Fruit fly (Drosophila melanogaster) whole organism, embryonic: ENCODE results near the gene CG9855.

Experiments
- Abd-B ChIP-seq: fragments of 200-800 bp; sonication (Bioruptor generic); optimal IDR thresholded peaks from 2 replicates; lab custom pipeline; 2018; ENCODE audit warnings: missing biosample characterization, mild to moderate bottlenecking, missing genetic modification characterization, moderate library complexity
- Antp ChIP-seq: fragments of 200-800 bp; sonication (Bioruptor generic); optimal IDR thresholded peaks from 3 replicates; lab custom pipeline; 2016; ENCODE audit warnings: missing biosample characterization, missing genetic modification characterization
- Asciz ChIP-seq: fragments of 200-800 bp; sonication (Bioruptor generic); optimal IDR thresholded peaks from 2 replicates; lab custom pipeline; 2017; ENCODE audit warnings: missing biosample characterization, mild to moderate bottlenecking, missing genetic modification characterization, missing genetic modification reagents
- B-H1 ChIP-seq: fragments of 200-800 bp; sonication (Bioruptor generic); IDR thresholded peaks from 3 replicates; pipeline ENCODE4 v1.3.6; 2022; ENCODE audit warnings: missing biosample characterization, missing genetic modification characterization
- CG1024 ChIP-seq: fragments of 200-800 bp; sonication (Bioruptor generic); IDR thresholded peaks from 2 replicates; pipeline ENCODE4 v1.3.6; 2022; ENCODE audit warnings: missing biosample characterization, missing genetic modification characterization
- CG10321 ChIP-seq: fragments of 200-800 bp; sonication (Bioruptor generic); IDR thresholded peaks from 2 replicates; pipeline ENCODE4 v1.3.6; 2022; ENCODE audit warnings: missing biosample characterization, missing genetic modification characterization
- CG10565 ChIP-seq: fragments of 200-800 bp; sonication (Bioruptor generic); optimal IDR thresholded peaks from 3 replicates; lab custom pipeline; 2016; ENCODE audit warnings: missing biosample characterization, mild to moderate bottlenecking, missing genetic modification characterization
- CG10654 ChIP-seq: fragments of 200-800 bp; sonication (Bioruptor generic); optimal IDR thresholded peaks from 2 replicates; lab custom pipeline; 2016; ENCODE audit warnings: missing biosample characterization, missing genetic modification characterization
- CG17802 ChIP-seq: fragments of 200-800 bp; sonication (Bioruptor generic); optimal IDR thresholded peaks from 2 replicates; lab custom pipeline; 2018; ENCODE audit warnings: missing biosample characterization, mild to moderate bottlenecking, missing genetic modification characterization, moderate library complexity
- CG18262 ChIP-seq: fragments of 200-800 bp; optimal IDR thresholded peaks from 3 replicates; lab custom pipeline; 2019; ENCODE audit warnings: missing biosample characterization, mild to moderate bottlenecking, missing genetic modification characterization, moderate library complexity
- CG2116 ChIP-seq: fragments of 200-800 bp; sonication (Bioruptor generic); optimal IDR thresholded peaks from 3 replicates; lab custom pipeline; 2018; ENCODE audit warnings: missing biosample characterization, mild to moderate bottlenecking, missing genetic modification characterization
- CG31224 ChIP-seq: fragments of 200-800 bp; sonication (Bioruptor generic); IDR thresholded peaks from 2 replicates; pipeline ENCODE4 v1.3.6; 2022; ENCODE audit warnings: missing biosample characterization, missing genetic modification characterization
- CG6272 ChIP-seq: fragments of 200-800 bp; sonication (Bioruptor generic); IDR thresholded peaks from 2 replicates; pipeline ENCODE4 v1.3.6; 2022; ENCODE audit warnings: missing biosample characterization, missing genetic modification characterization
- CG7556 ChIP-seq: fragments of 200-800 bp; sonication (Bioruptor generic); optimal IDR thresholded peaks from 2 replicates; lab custom pipeline; 2017; ENCODE audit warnings: missing biosample characterization, mild to moderate bottlenecking, missing genetic modification characterization
- CG7839 ChIP-seq: fragments of 200-800 bp; sonication (Bioruptor generic); optimal IDR thresholded peaks from 3 replicates; lab custom pipeline; 2018; ENCODE audit warnings: missing biosample characterization, mild to moderate bottlenecking, missing genetic modification characterization, moderate library complexity
- CG7987 ChIP-seq: fragments of 200-800 bp; sonication (Bioruptor generic); optimal IDR thresholded peaks from 2 replicates; lab custom pipeline; 2018; ENCODE audit warnings: missing biosample characterization, mild to moderate bottlenecking, missing genetic modification characterization, moderate library complexity
- CG8290 ChIP-seq, 3 experiments: fragments of 200-800 bp; sonication (Bioruptor generic); optimal IDR thresholded peaks; 2 replicates each; lab custom pipeline; 2016 to 2019; ENCODE audit warnings: missing biosample characterization in 3 of 3, missing genetic modification characterization in 3 of 3, mild to moderate bottlenecking in 2 of 3, moderate library complexity in 1 of 3
- CG8944 ChIP-seq: fragments of 200-800 bp; sonication (Bioruptor generic); optimal IDR thresholded peaks from 3 replicates; lab custom pipeline; 2016; ENCODE audit warnings: missing biosample characterization, missing genetic modification characterization
- CG9817 ChIP-seq: fragments of 200-800 bp; sonication (Bioruptor generic); optimal IDR thresholded peaks from 2 replicates; lab custom pipeline; 2018; ENCODE audit warnings: missing biosample characterization, mild to moderate bottlenecking, missing genetic modification characterization, moderate library complexity
- CG9932 ChIP-seq: fragments of 200-800 bp; sonication (Bioruptor generic); IDR thresholded peaks from 2 replicates; pipeline ENCODE4 v1.3.6; 2022; ENCODE audit warnings: missing biosample characterization, missing genetic modification characterization
- CrebB ChIP-seq: fragments of 200-800 bp; sonication (Bioruptor generic); optimal IDR thresholded peaks from 3 replicates; lab custom pipeline; 2018; ENCODE audit warnings: missing biosample characterization, mild to moderate bottlenecking, missing genetic modification characterization
- Dip3 ChIP-seq: fragments of 200-800 bp; sonication (Bioruptor generic); optimal IDR thresholded peaks from 3 replicates; lab custom pipeline; 2016; ENCODE audit warnings: missing biosample characterization, missing genetic modification characterization
- Dp ChIP-seq: fragments of 200-800 bp; sonication (Bioruptor generic); optimal IDR thresholded peaks from 2 replicates; lab custom pipeline; 2018; ENCODE audit warnings: missing biosample characterization, mild to moderate bottlenecking, missing genetic modification characterization, moderate library complexity
- E2f1 ChIP-seq: fragments of 200-800 bp; sonication (Bioruptor generic); IDR thresholded peaks from 2 replicates; pipeline ENCODE4 v1.3.6; 2022; ENCODE audit warnings: missing biosample characterization, missing genetic modification characterization
- H2.0 ChIP-seq: fragments of 200-800 bp; sonication (Bioruptor generic); IDR thresholded peaks from 2 replicates; pipeline ENCODE4 v1.3.6; 2022; ENCODE audit warnings: missing biosample characterization, missing genetic modification characterization
- HLH54F ChIP-seq: fragments of 200-800 bp; sonication (Bioruptor generic); optimal IDR thresholded peaks from 3 replicates; lab custom pipeline; 2016; ENCODE audit warnings: missing biosample characterization, missing genetic modification characterization
- Hey ChIP-seq: fragments of 200-800 bp; sonication (Bioruptor generic); optimal IDR thresholded peaks from 3 replicates; lab custom pipeline; 2018; ENCODE audit warnings: missing biosample characterization, mild to moderate bottlenecking, missing genetic modification characterization
- MTF-1 ChIP-seq: fragments of 200-800 bp; sonication (Bioruptor generic); optimal IDR thresholded peaks from 2 replicates; lab custom pipeline; 2018; ENCODE audit warnings: missing biosample characterization, mild to moderate bottlenecking, missing genetic modification characterization, borderline replicate concordance
- Ptx1 ChIP-seq: fragments of 200-800 bp; sonication (Bioruptor generic); IDR thresholded peaks from 2 replicates; pipeline ENCODE4 v1.3.6; 2022; ENCODE audit warnings: missing biosample characterization, missing genetic modification characterization
- crc ChIP-seq: fragments of 200-800 bp; sonication (Bioruptor generic); optimal IDR thresholded peaks from 2 replicates; lab custom pipeline; 2016; ENCODE audit warnings: missing biosample characterization, missing genetic modification characterization
- disco-r ChIP-seq: fragments of 200-800 bp; sonication (Bioruptor generic); optimal IDR thresholded peaks from 2 replicates; lab custom pipeline; 2016; ENCODE audit warnings: missing biosample characterization, missing genetic modification characterization
- fru ChIP-seq: fragments of >200 bp; optimal IDR thresholded peaks from 2 replicates; lab custom pipeline; 2017
- hbn ChIP-seq: fragments of 200-800 bp; sonication (Bioruptor generic); IDR thresholded peaks from 2 replicates; pipeline ENCODE4 v1.3.6; 2022; ENCODE audit warnings: missing biosample characterization, missing genetic modification characterization; ENCODE audit not compliant: partially characterized antibody
- hth ChIP-seq: fragments of >200 bp; optimal IDR thresholded peaks from 2 replicates; lab custom pipeline; 2017; ENCODE audit warnings: inconsistent platforms
- insv ChIP-seq, 2 experiments: fragments of 200-800 bp; sonication (Bioruptor generic); optimal IDR thresholded peaks; 3 replicates each; lab custom pipeline; 2016 to 2018; ENCODE audit warnings: missing biosample characterization in 2 of 2, missing genetic modification characterization in 2 of 2
- lov ChIP-seq, 2 experiments: fragments of 200-800 bp in 1 of 2; fragments of >200 bp in 1 of 2; sonication (Bioruptor generic) in 1 of 2; IDR thresholded peaks in 1 of 2; optimal IDR thresholded peaks in 1 of 2; 2 replicates in 1 of 2; 3 replicates in 1 of 2; pipeline versions ENCODE4 v1.3.6 to Lab custom; 2017 to 2022; ENCODE audit warnings: missing biosample characterization in 1 of 2, missing genetic modification characterization in 1 of 2
- nau ChIP-seq: fragments of 200-800 bp; sonication (Bioruptor generic); optimal IDR thresholded peaks from 3 replicates; lab custom pipeline; 2017; ENCODE audit warnings: missing biosample characterization, mild to moderate bottlenecking, missing genetic modification characterization, missing genetic modification reagents
- nerfin-1 ChIP-seq: fragments of 200-800 bp; sonication (Bioruptor generic); optimal IDR thresholded peaks from 3 replicates; lab custom pipeline; 2019; ENCODE audit warnings: missing biosample characterization, mild to moderate bottlenecking, missing genetic modification characterization, moderate library complexity
- nmo ChIP-seq: fragments of 200-800 bp; sonication (Bioruptor generic); optimal IDR thresholded peaks from 2 replicates; lab custom pipeline; 2018; ENCODE audit warnings: missing biosample characterization, mild to moderate bottlenecking, missing genetic modification characterization, moderate library complexity
- odd ChIP-seq: fragments of 200-800 bp; sonication (Bioruptor generic); optimal IDR thresholded peaks from 2 replicates; lab custom pipeline; 2017; ENCODE audit warnings: missing biosample characterization, mild to moderate bottlenecking, missing genetic modification characterization
- onecut ChIP-seq: fragments of 200-800 bp; sonication (Bioruptor generic); IDR thresholded peaks from 2 replicates; pipeline ENCODE4 v1.3.6; 2022; ENCODE audit warnings: missing biosample characterization, missing genetic modification characterization
- org-1 ChIP-seq: fragments of 200-800 bp; sonication (Bioruptor generic); optimal IDR thresholded peaks from 2 replicates; lab custom pipeline; 2017; ENCODE audit warnings: missing biosample characterization, missing genetic modification characterization
- repo ChIP-seq: fragments of 200-800 bp; sonication (Bioruptor generic); optimal IDR thresholded peaks from 2 replicates; lab custom pipeline; 2016; ENCODE audit warnings: missing biosample characterization, missing genetic modification characterization
- slbo ChIP-seq: fragments of 200-800 bp; sonication (Bioruptor generic); IDR thresholded peaks from 2 replicates; pipeline ENCODE4 v1.3.6; 2022; ENCODE audit warnings: missing biosample characterization, missing genetic modification characterization
- slou ChIP-seq: fragments of 200-800 bp; sonication (Bioruptor generic); optimal IDR thresholded peaks from 3 replicates; lab custom pipeline; 2016; ENCODE audit warnings: missing biosample characterization, missing genetic modification characterization
- sna ChIP-seq: fragments of 200-800 bp; sonication (Bioruptor generic); IDR thresholded peaks from 2 replicates; pipeline ENCODE4 v1.3.6; 2022; ENCODE audit warnings: missing biosample characterization, missing genetic modification characterization; ENCODE audit not compliant: partially characterized antibody
- tin ChIP-seq: fragments of 200-800 bp; sonication (Bioruptor generic); optimal IDR thresholded peaks from 3 replicates; lab custom pipeline; 2016; ENCODE audit warnings: missing biosample characterization, missing genetic modification characterization
- tll ChIP-seq, 2 experiments: fragments of 200-800 bp in 1 of 2; fragments of >200 bp in 1 of 2; sonication (Bioruptor generic) in 1 of 2; optimal IDR thresholded peaks; 2 replicates each; lab custom pipeline; 2017 to 2019; ENCODE audit warnings: missing biosample characterization in 2 of 2, missing genetic modification characterization in 2 of 2, mild to moderate bottlenecking in 1 of 2, moderate library complexity in 1 of 2
- unpg ChIP-seq: fragments of 200-800 bp; sonication (Bioruptor generic); optimal IDR thresholded peaks from 3 replicates; lab custom pipeline; 2018; ENCODE audit warnings: missing biosample characterization, mild to moderate bottlenecking, missing genetic modification characterization, moderate library complexity

The CG9855 gene

dm6 chr3R:4428585-4429464 lies 31.1 kb upstream of the CG9855 start, which contains the start of gene srl:
srl (minus strand) TSS chr3R:4429335.
- TF ChIP-seq nmo (peak; percentile 3), CG8290 (GFP tag; optimal IDR thresholded peaks at IDR 0.05; lab: Kevin White, UChicago) (no peak), CG8290 (tag; optimal IDR thresholded peaks at IDR 0.05; lab: Kevin White, UChicago) (no peak), CG2116 (GFP tag; lab: Kevin White, UChicago) (peak; percentile 70), CG1024 (GFP tag; lab: Robert Waterston, UW) (no peak), CG6272 (GFP tag; lab: Robert Waterston, UW) (no peak), Ptx1 (GFP tag; lab: Robert Waterston, UW) (no peak), disco-r (GFP tag; lab: Kevin White, UChicago) (no peak), tll (GFP tag; optimal IDR thresholded peaks at IDR 0.05; lab: Kevin White, UChicago) (no peak), CG18262 (tag; lab: Kevin White, UChicago) (no peak), MTF-1 (peak; percentile 11), sna (GFP tag; lab: Robert Waterston, UW) (no peak), lov (optimal IDR thresholded peaks at IDR 0.05; lab: Kevin White, UChicago) (no peak), lov (GFP tag; IDR thresholded peaks at IDR 0.05; lab: Robert Waterston, UW) (no peak), CG10565 (GFP tag; lab: Kevin White, UChicago) (no peak), onecut (GFP tag; lab: Robert Waterston, UW) (no peak), E2f1 (peak; percentile 32; the same call in 1 of the 2 replicates), crc (GFP tag; lab: Kevin White, UChicago) (no peak), Hey (no peak), CrebB (tag; lab: Kevin White, UChicago) (peak; percentile 47), Asciz (GFP tag; lab: Kevin White, UChicago) (no peak), nau (GFP tag; lab: Kevin White, UChicago) (no peak), CG7987 (GFP tag; lab: Kevin White, UChicago) (peak; percentile 86), Dp (GFP tag; lab: Kevin White, UChicago) (peak; percentile 78), hbn (no peak), slou (no peak), slbo (GFP tag; lab: Robert Waterston, UW) (no peak), CG7839 (tag; lab: Kevin White, UChicago) (no peak), fru (no peak), CG10321 (GFP tag; lab: Robert Waterston, UW) (no peak), insv (GFP tag; optimal IDR thresholded peaks at IDR 0.05; lab: Kevin White, UChicago) (no peak), CG9817 (tag; lab: Kevin White, UChicago) (no peak), CG8944 (GFP tag; lab: Kevin White, UChicago) (no peak), B-H1 (GFP tag; lab: Robert Waterston, UW) (no peak), repo (GFP tag; lab: Kevin White, UChicago) (no peak), odd (GFP tag; lab: Kevin White, UChicago) (no peak), hth (no peak), CG31224 (no peak), HLH54F (GFP tag; lab: Kevin White, UChicago) (no peak), unpg (GFP tag; lab: Kevin White, UChicago) (no peak), nerfin-1 (tag; lab: Kevin White, UChicago) (peak; percentile 74), tin (GFP tag; lab: Kevin White, UChicago) (no peak), CG10654 (GFP tag; lab: Kevin White, UChicago) (no peak), CG17802 (tag; lab: Kevin White, UChicago) (no peak), CG9932 (GFP tag; lab: Robert Waterston, UW) (no peak), Abd-B (no peak), Dip3 (GFP tag; lab: Kevin White, UChicago) (no peak), org-1 (no peak), H2.0 (GFP tag; lab: Robert Waterston, UW) (no peak), CG7556 (no peak), Antp (GFP tag; lab: Kevin White, UChicago) (no peak)
